Worm (Caenorhabditis elegans) whole organism, L1 larva: ENCODE measurements around the gene srd-26.
A peak's percentile ranks its signal among the peaks of the same experiment; 100 is the strongest.

Experiments
- C16A3.4 ChIP-seq: fragments of 150-350 bp; optimal IDR thresholded peaks from 2 replicates; lab custom pipeline; 2014; ENCODE audit warnings: missing biosample characterization, missing genetic modification characterization
- C34B4.2 ChIP-seq: sonication (generic microtip); optimal IDR thresholded peaks from 2 replicates; lab custom pipeline; 2017; ENCODE audit warnings: mild to moderate bottlenecking, missing genetic modification characterization, missing compliant biosample characterization
- aha-1 ChIP-seq: fragments of 150-350 bp; optimal IDR thresholded peaks from 2 replicates; lab custom pipeline; 2014; ENCODE audit warnings: missing biosample characterization, missing genetic modification characterization
- aly-2 ChIP-seq: fragments of 150-350 bp; optimal IDR thresholded peaks from 2 replicates; lab custom pipeline; 2014; ENCODE audit warnings: missing biosample characterization, missing genetic modification characterization
- ceh-63 ChIP-seq: fragments of 200-800 bp; sonication (Bioruptor generic); optimal IDR thresholded peaks from 2 replicates; lab custom pipeline; 2018; ENCODE audit warnings: mild to moderate bottlenecking, missing genetic modification characterization, missing compliant biosample characterization
- ceh-82 ChIP-seq, 3 experiments: fragments of 150-350 bp in 1 of 3; sonication (generic microtip) in 2 of 3; optimal IDR thresholded peaks; 2 replicates each; lab custom pipeline; 2014 to 2017; ENCODE audit warnings: missing biosample characterization in 3 of 3, missing genetic modification characterization in 3 of 3
- ceh-90 ChIP-seq: sonication (generic microtip); optimal IDR thresholded peaks from 2 replicates; lab custom pipeline; 2016; ENCODE audit warnings: missing genetic modification characterization, missing compliant biosample characterization
- ces-1 ChIP-seq: fragments of 150-350 bp; optimal IDR thresholded peaks from 2 replicates; lab custom pipeline; 2014; ENCODE audit warnings: missing biosample characterization, missing genetic modification reagents, missing genetic modification characterization
- dpl-1 ChIP-seq, 3 experiments: fragments of 150-350 bp in 2 of 3; sonication (generic microtip) in 1 of 3; optimal IDR thresholded peaks; 2 replicates each; lab custom pipeline; 2014 to 2017; ENCODE audit warnings: missing biosample characterization in 3 of 3, missing genetic modification characterization in 3 of 3, missing genetic modification reagents in 3 of 3
- efl-1 ChIP-seq, 4 experiments: fragments of 150-350 bp; optimal IDR thresholded peaks in 3 of 4; peaks in 1 of 4; 1 replicate in 1 of 4; 2 replicates in 3 of 4; lab custom pipeline; 2014; ENCODE audit warnings: missing biosample characterization in 2 of 4, missing genetic modification characterization in 2 of 4, missing genetic modification reagents in 2 of 4
- grh-1 ChIP-seq: fragments of 200-800 bp; sonication (Bioruptor generic); IDR thresholded peaks from 2 replicates; pipeline ENCODE4 v1.3.6; 2022; ENCODE audit warnings: missing genetic modification reagents, missing genetic modification characterization, missing compliant biosample characterization
- hlh-17 ChIP-seq: fragments of 200-800 bp; sonication (Bioruptor generic); optimal IDR thresholded peaks from 2 replicates; lab custom pipeline; 2018; ENCODE audit warnings: missing genetic modification characterization, mild to moderate bottlenecking, missing compliant biosample characterization, moderate library complexity, borderline replicate concordance
- hpl-2 ChIP-seq: fragments of 150-350 bp; optimal IDR thresholded peaks from 2 replicates; lab custom pipeline; 2014; ENCODE audit warnings: missing biosample characterization, missing genetic modification reagents, missing genetic modification characterization
- irx-1 ChIP-seq: sonication (generic microtip); optimal IDR thresholded peaks from 2 replicates; lab custom pipeline; 2016; ENCODE audit warnings: missing genetic modification characterization, missing compliant biosample characterization
- isw-1 ChIP-seq: fragments of 200-800 bp; sonication (Bioruptor generic); IDR thresholded peaks from 2 replicates; pipeline ENCODE4 v1.3.6; 2022; ENCODE audit warnings: missing genetic modification characterization, missing compliant biosample characterization
- lin-14 ChIP-seq: fragments of 200-800 bp; sonication (Bioruptor generic); optimal IDR thresholded peaks from 2 replicates; lab custom pipeline; 2018; ENCODE audit warnings: mild to moderate bottlenecking, missing genetic modification characterization, moderate library complexity, missing compliant biosample characterization
- lin-35 ChIP-seq, 2 experiments: fragments of 150-350 bp; optimal IDR thresholded peaks; 2 replicates each; lab custom pipeline; 2014; ENCODE audit warnings: missing biosample characterization in 2 of 2, missing genetic modification characterization in 2 of 2, missing genetic modification reagents in 2 of 2
- mab-9 ChIP-seq: fragments of 200-800 bp; sonication (Bioruptor generic); IDR thresholded peaks from 2 replicates; pipeline ENCODE4 v1.3.6; 2022; ENCODE audit warnings: missing genetic modification reagents, missing genetic modification characterization, missing compliant biosample characterization
- mdl-1 ChIP-seq, 2 experiments: fragments of 150-350 bp; optimal IDR thresholded peaks; 2 replicates each; lab custom pipeline; 2014 to 2017; ENCODE audit warnings: missing biosample characterization in 2 of 2, missing genetic modification characterization in 2 of 2, inconsistent platforms in 1 of 2
- mep-1 ChIP-seq: fragments of 150-350 bp; optimal IDR thresholded peaks from 2 replicates; lab custom pipeline; 2014; ENCODE audit warnings: missing biosample characterization, missing genetic modification characterization
- nhr-12 ChIP-seq: sonication (generic microtip); optimal IDR thresholded peaks from 2 replicates; lab custom pipeline; 2017; ENCODE audit warnings: missing biosample characterization, missing genetic modification characterization
- nhr-85 ChIP-seq: sonication (generic microtip); peaks from one replicate; lab custom pipeline; 2016; ENCODE audit warnings: missing genetic modification characterization, inconsistent platforms, missing compliant biosample characterization
- pag-3 ChIP-seq: sonication (generic microtip); optimal IDR thresholded peaks from 2 replicates; lab custom pipeline; 2017; ENCODE audit warnings: missing genetic modification characterization, mild to moderate bottlenecking, missing compliant biosample characterization, antibody characterized with exemption, borderline replicate concordance; ENCODE audit not compliant: insufficient read depth
- rnt-1 ChIP-seq: sonication (generic microtip); optimal IDR thresholded peaks from 2 replicates; lab custom pipeline; 2016; ENCODE audit warnings: mild to moderate bottlenecking, missing genetic modification characterization, moderate library complexity, missing compliant biosample characterization
- skn-1 ChIP-seq: fragments of 150-350 bp; optimal IDR thresholded peaks from 2 replicates; lab custom pipeline; 2014; ENCODE audit warnings: missing biosample characterization, missing genetic modification characterization
- snu-23 ChIP-seq: sonication (generic microtip); optimal IDR thresholded peaks from 2 replicates; lab custom pipeline; 2016; ENCODE audit warnings: missing genetic modification characterization, missing compliant biosample characterization
- sptf-1 ChIP-seq: fragments of 150-350 bp; optimal IDR thresholded peaks from 2 replicates; lab custom pipeline; 2014; ENCODE audit warnings: missing biosample characterization, missing genetic modification characterization
- swsn-7 ChIP-seq: sonication (generic microtip); optimal IDR thresholded peaks from 2 replicates; lab custom pipeline; 2016; ENCODE audit warnings: missing genetic modification characterization, missing compliant biosample characterization
- tbx-2 ChIP-seq: sonication (generic microtip); optimal IDR thresholded peaks from 2 replicates; lab custom pipeline; 2016; ENCODE audit warnings: missing genetic modification characterization, missing compliant biosample characterization
- tlp-1 ChIP-seq: fragments of 150-350 bp; optimal IDR thresholded peaks from 2 replicates; lab custom pipeline; 2014; ENCODE audit warnings: missing biosample characterization, missing genetic modification characterization
- unc-62 ChIP-seq: fragments of 150-350 bp; optimal IDR thresholded peaks from 2 replicates; lab custom pipeline; 2014; ENCODE audit warnings: missing biosample characterization, missing genetic modification reagents, missing genetic modification characterization
- unc-86 ChIP-seq: sonication (generic microtip); optimal IDR thresholded peaks from 2 replicates; lab custom pipeline; 2016; ENCODE audit warnings: missing genetic modification characterization, missing compliant biosample characterization
- unc-98 ChIP-seq: fragments of 200-800 bp; sonication (Bioruptor generic); IDR thresholded peaks from 2 replicates; pipeline ENCODE4 v1.3.6; 2022; ENCODE audit warnings: missing genetic modification characterization, missing compliant biosample characterization
- xbp-1 ChIP-seq: sonication (generic microtip); optimal IDR thresholded peaks from 2 replicates; lab custom pipeline; 2016; ENCODE audit warnings: missing genetic modification characterization, missing compliant biosample characterization
- zip-4 ChIP-seq: fragments of 200-800 bp; sonication (Bioruptor generic); optimal IDR thresholded peaks from 2 replicates; lab custom pipeline; 2018; ENCODE audit warnings: mild to moderate bottlenecking, missing genetic modification characterization, moderate library complexity, missing compliant biosample characterization
- ztf-11 ChIP-seq, 2 experiments: sonication (generic microtip); optimal IDR thresholded peaks; 2 replicates each; lab custom pipeline; 2016 to 2017; ENCODE audit warnings: missing genetic modification characterization in 2 of 2, missing biosample characterization in 1 of 2, missing compliant biosample characterization in 1 of 2

srd-26 gene

DNA sequence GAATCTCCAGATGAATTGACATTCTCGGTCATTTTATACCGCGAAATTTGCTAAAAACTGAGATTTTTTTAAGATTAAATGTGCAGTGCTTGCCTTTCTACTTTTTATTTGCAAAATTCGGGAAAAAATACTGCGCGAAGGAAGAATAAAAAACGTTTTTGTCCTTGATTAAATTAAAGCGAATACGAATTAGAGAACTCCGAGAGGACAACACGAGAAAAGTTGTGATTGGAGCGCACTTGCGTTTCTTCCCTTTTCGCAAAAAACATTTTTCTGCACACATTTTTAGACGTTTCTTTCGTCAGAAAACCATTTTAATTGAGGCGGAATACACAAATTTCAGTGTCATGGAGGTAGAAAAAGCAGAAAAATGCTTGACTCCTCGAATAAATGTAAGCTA, 22.6 kb upstream of the srd-26 start, which contains the start of the genes trm-1 and ints-2 (continued):
- TF ChIP-seq mab-9 (GFP tag; lab: Robert Waterston, UW) (no peak), xbp-1 (tag; lab: Kevin White, UChicago) (peak; percentile 64), C34B4.2 (tag; lab: Kevin White, UChicago) (no peak), mdl-1 (tag; optimal IDR thresholded peaks at IDR 0.05; lab: Kevin White, UChicago) (peak in 1 of 2 experiments; percentile 28), aly-2 (tag; lab: Kevin White, UChicago) (peak; percentile 21)

- TF ChIP-seq efl-1 (optimal IDR thresholded peaks at IDR 0.05; lab: Kevin White, UChicago) (no peak), efl-1 (GFP tag; optimal IDR thresholded peaks at IDR 0.05 in 1 of 2; lab: Kevin White, UChicago) (peak in 1 of 2 experiments; percentile 85), tlp-1 (tag; lab: Kevin White, UChicago) (no peak)
Measured at ce11 chrV:14182860-14183259, 20.1 kb upstream of the srd-26 start, which contains the start of gene cest-2.3. Gene cest-2.3, minus strand, starts transcription at chrV:14182960.

- TF ChIP-seq C34B4.2 (tag; lab: Kevin White, UChicago) (no peak), swsn-7 (tag; lab: Kevin White, UChicago) (no peak), skn-1 (tag; lab: Kevin White, UChicago) (no peak), dpl-1 (GFP tag; optimal IDR thresholded peaks at IDR 0.05; lab: Kevin White, UChicago) (no peak), irx-1 (tag; lab: Kevin White, UChicago) (no peak), ceh-82 (tag; optimal IDR thresholded peaks at IDR 0.05; lab: Kevin White, UChicago) (no peak), ceh-63 (GFP tag; lab: Kevin White, UChicago) (no peak), snu-23 (GFP tag; lab: Kevin White, UChicago) (no peak), hpl-2 (GFP tag; lab: Kevin White, UChicago) (no peak)
Measured at ce11 chrV:14179947-14180346, 17.1 kb upstream of the srd-26 start, which contains the start of gene ZC376.8. Gene ZC376.8, plus strand, starts transcription at chrV:14180247.

DNA sequence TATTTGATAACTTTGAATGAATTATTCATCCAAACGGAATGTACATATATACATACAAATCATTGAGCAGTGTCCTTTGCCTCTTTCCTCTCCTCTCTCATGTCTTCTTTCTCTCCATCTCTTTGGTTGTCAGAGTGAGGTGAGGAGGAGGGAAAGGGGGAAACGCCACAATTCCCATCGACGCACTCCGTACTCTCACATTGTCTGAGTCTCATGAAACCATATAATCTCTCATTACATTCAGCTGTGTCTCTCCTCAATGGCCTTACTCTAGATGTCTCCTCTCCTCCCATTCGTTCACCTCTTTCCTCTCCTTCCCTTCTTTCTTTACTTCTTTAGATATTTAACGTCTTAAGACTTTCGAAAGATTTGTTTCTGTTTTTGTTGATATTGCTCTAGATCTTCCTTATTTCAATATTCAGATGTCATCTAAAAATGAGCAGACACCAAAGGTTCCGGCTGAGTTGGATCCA, 14.9 kb upstream of the srd-26 start, which contains the start of gene ceh-74:
Gene ceh-74, plus strand, starts transcription at position 423 of the 473 bp plus-strand sequence.
- TF ChIP-seq ceh-90 (no peak), zip-4 (GFP tag; lab: Kevin White, UChicago) (no peak), mep-1 (peak; percentile 42), efl-1 (optimal IDR thresholded peaks at IDR 0.05; lab: Kevin White, UChicago) (peak; percentile 36 to 44), efl-1 (GFP tag; optimal IDR thresholded peaks at IDR 0.05 in 1 of 2; lab: Kevin White, UChicago) (no peak), tbx-2 (tag; lab: Kevin White, UChicago) (no peak), unc-86 (tag; lab: Kevin White, UChicago) (peak; percentile 16), lin-14 (peak; percentile 61), swsn-7 (tag; lab: Kevin White, UChicago) (peak; percentile 12), lin-35 (GFP tag; optimal IDR thresholded peaks at IDR 0.05; lab: Kevin White, UChicago) (peak in 1 of 2 experiments; percentile 31), rnt-1 (no peak), grh-1 (GFP tag; lab: Robert Waterston, UW) (no peak), nhr-85 (tag; lab: Kevin White, UChicago) (peak; percentile 28), isw-1 (no peak)
- TF ChIP-seq, all 84 proteins: peak for 7

DNA sequence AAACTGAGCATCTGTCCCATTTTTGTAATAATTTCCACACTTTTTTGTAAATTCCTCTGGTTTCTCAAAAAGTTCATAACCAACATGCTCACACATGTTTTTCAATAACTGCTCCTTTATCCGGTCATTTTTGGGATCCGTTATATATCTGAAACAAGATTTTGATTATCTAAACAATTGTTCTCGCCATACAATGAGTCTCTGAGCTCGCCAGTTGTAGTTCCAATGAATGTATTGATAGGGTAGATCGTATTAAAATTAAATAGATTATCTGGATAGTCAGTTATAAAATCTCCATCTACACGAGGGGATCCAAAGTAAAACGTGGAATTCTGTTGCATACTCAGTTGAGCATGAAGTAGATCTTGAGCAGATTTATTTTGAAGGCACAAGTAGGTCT, 13.8 kb upstream of the srd-26 start:
- TF ChIP-seq sptf-1 (tag; lab: Kevin White, UChicago), result no peak
- no peak for TF ChIP-seq C34B4.2 (tag; lab: Kevin White, UChicago)
- TF ChIP-seq C16A3.4, result no peak
- TF ChIP-seq ztf-11 (tag; optimal IDR thresholded peaks at IDR 0.05; lab: Kevin White, UChicago), result no peak
- no peak for TF ChIP-seq aha-1
- TF ChIP-seq unc-62 (GFP tag; lab: Kevin White, UChicago), result no peak
- TF ChIP-seq unc-98, result no peak
- TF ChIP-seq nhr-12 (tag; lab: Kevin White, UChicago), result no peak
- TF ChIP-seq hlh-17, result no peak
- no peak for TF ChIP-seq ces-1 (GFP tag; lab: Kevin White, UChicago)
- no peak for TF ChIP-seq lin-35 (GFP tag; optimal IDR thresholded peaks at IDR 0.05; lab: Kevin White, UChicago)
- TF ChIP-seq pag-3 (tag; lab: Kevin White, UChicago), result no peak
- TF ChIP-seq hpl-2 (GFP tag; lab: Kevin White, UChicago), result no peak
